Worm (Caenorhabditis elegans) whole organism, L1 larva: ENCODE data around the gene mtpn-1.

Experiments
- aha-1 ChIP-seq: fragments of 150-350 bp; optimal IDR thresholded peaks from 2 replicates; lab custom pipeline; 2014; ENCODE audit warnings: missing biosample characterization, missing genetic modification characterization
- egl-27 ChIP-seq, 2 experiments: fragments of 150-350 bp in 1 of 2; sonication (generic microtip); optimal IDR thresholded peaks; 3 replicates each; lab custom pipeline; 2017 to 2018; ENCODE audit warnings: missing biosample characterization in 2 of 2, missing genetic modification characterization in 2 of 2, missing genetic modification reagents in 2 of 2
- ets-5 ChIP-seq: fragments of 200-800 bp; sonication (Bioruptor generic); IDR thresholded peaks from 2 replicates; pipeline ENCODE4 v1.3.6; 2022; ENCODE audit warnings: missing genetic modification characterization, missing compliant biosample characterization
- fkh-10 ChIP-seq: sonication (generic microtip); optimal IDR thresholded peaks from 2 replicates; lab custom pipeline; 2017; ENCODE audit warnings: missing biosample characterization, missing genetic modification reagents, missing genetic modification characterization
- lin-15B ChIP-seq: fragments of 150-350 bp; sonication (generic microtip); optimal IDR thresholded peaks from 3 replicates; lab custom pipeline; 2014; ENCODE audit warnings: missing biosample characterization, missing genetic modification characterization
- nhr-84 ChIP-seq: sonication (generic microtip); optimal IDR thresholded peaks from 2 replicates; lab custom pipeline; 2017; ENCODE audit warnings: missing biosample characterization, missing genetic modification characterization
- pqm-1 ChIP-seq: sonication (generic microtip); optimal IDR thresholded peaks from 3 replicates; lab custom pipeline; 2017; ENCODE audit warnings: missing biosample characterization, missing genetic modification characterization
- unc-98 ChIP-seq: fragments of 200-800 bp; sonication (Bioruptor generic); IDR thresholded peaks from 2 replicates; pipeline ENCODE4 v1.3.6; 2022; ENCODE audit warnings: missing genetic modification characterization, missing compliant biosample characterization
- ztf-4 ChIP-seq: fragments of 150-350 bp; optimal IDR thresholded peaks from 2 replicates; lab custom pipeline; 2014; ENCODE audit warnings: missing biosample characterization, missing genetic modification characterization

DNA sequence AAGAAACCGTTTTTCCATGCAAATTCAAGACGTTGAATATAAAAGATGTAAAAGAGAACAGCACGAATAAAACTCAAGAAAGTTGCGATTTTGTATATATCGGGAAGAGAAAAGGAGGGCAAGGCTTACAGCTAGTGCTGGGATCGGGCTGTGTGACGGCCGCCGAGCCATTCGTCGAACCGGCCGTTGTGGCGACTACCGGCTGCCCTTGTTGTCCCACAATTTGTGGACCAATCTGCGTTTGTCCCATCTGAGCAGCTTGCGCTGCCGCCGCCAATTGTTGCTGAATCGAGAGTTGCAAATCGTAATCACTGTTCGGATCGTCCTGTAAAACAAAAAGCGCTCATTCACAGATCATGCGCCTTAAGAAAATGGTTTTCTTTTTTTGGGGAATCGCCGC, 39.9 kb downstream of the mtpn-1 start:
- TF ChIP-seq egl-27 (tag; optimal IDR thresholded peaks at IDR 0.05; lab: Kevin White, UChicago) (no peak), nhr-84 (tag; lab: Kevin White, UChicago) (no peak), pqm-1 (tag; lab: Kevin White, UChicago) (no peak), aha-1 (tag; lab: Kevin White, UChicago) (no peak), ztf-4 (tag; lab: Kevin White, UChicago) (no peak), ets-5 (GFP tag; lab: Robert Waterston, UW) (no peak), unc-98 (no peak), fkh-10 (GFP tag; lab: Kevin White, UChicago) (no peak), lin-15B (tag; lab: Kevin White, UChicago) (no peak)
